Fruit fly (Drosophila melanogaster) whole organism, wandering third instar larva: ENCODE measurements around the gene CG11247.

Source experiments
- CrebA ChIP-seq: fragments of 200-800 bp; sonication (Bioruptor generic); optimal IDR thresholded peaks from 2 replicates; lab custom pipeline; 2016; ENCODE audit warnings: missing biosample characterization, mild to moderate bottlenecking, missing genetic modification characterization, borderline replicate concordance
- Hr78 ChIP-seq: fragments of >200 bp; optimal IDR thresholded peaks from 2 replicates; lab custom pipeline; 2017; ENCODE audit warnings: missing biosample characterization, missing genetic modification characterization
- Rel ChIP-seq, 2 experiments: fragments of 200-800 bp; sonication (Bioruptor generic) in 1 of 2; optimal IDR thresholded peaks; 2 replicates in 1 of 2; 3 replicates in 1 of 2; lab custom pipeline; 2016 to 2019; ENCODE audit warnings: mild to moderate bottlenecking in 2 of 2, missing biosample characterization in 2 of 2, missing genetic modification characterization in 2 of 2, moderate library complexity in 1 of 2
- dmrt93B ChIP-seq: fragments of 200-800 bp; sonication (Bioruptor generic); optimal IDR thresholded peaks from 2 replicates; lab custom pipeline; 2018; ENCODE audit warnings: missing biosample characterization, mild to moderate bottlenecking, missing genetic modification characterization
- ey ChIP-seq: fragments of 200-800 bp; sonication (Bioruptor generic); optimal IDR thresholded peaks from 2 replicates; lab custom pipeline; 2016; ENCODE audit warnings: missing biosample characterization, missing genetic modification characterization
- fru ChIP-seq: fragments of 200-800 bp; sonication (Bioruptor generic); optimal IDR thresholded peaks from 3 replicates; lab custom pipeline; 2016; ENCODE audit warnings: missing biosample characterization, mild to moderate bottlenecking, missing genetic modification characterization
- h ChIP-seq: fragments of 200-800 bp; sonication (Bioruptor generic); optimal IDR thresholded peaks from 3 replicates; lab custom pipeline; 2016; ENCODE audit warnings: missing biosample characterization, mild to moderate bottlenecking, missing genetic modification characterization
- lola ChIP-seq: fragments of >200 bp; optimal IDR thresholded peaks from 2 replicates; lab custom pipeline; 2017; ENCODE audit warnings: missing biosample characterization, missing genetic modification characterization
- pan ChIP-seq: fragments of >200 bp; optimal IDR thresholded peaks from 2 replicates; lab custom pipeline; 2017
- tai ChIP-seq: sonication (Bioruptor generic); optimal IDR thresholded peaks from 2 replicates; lab custom pipeline; 2016; ENCODE audit warnings: missing biosample characterization, missing genetic modification characterization
- usp ChIP-seq: fragments of >200 bp; optimal IDR thresholded peaks from 2 replicates; lab custom pipeline; 2017; ENCODE audit warnings: missing biosample characterization, missing genetic modification characterization

DNA sequence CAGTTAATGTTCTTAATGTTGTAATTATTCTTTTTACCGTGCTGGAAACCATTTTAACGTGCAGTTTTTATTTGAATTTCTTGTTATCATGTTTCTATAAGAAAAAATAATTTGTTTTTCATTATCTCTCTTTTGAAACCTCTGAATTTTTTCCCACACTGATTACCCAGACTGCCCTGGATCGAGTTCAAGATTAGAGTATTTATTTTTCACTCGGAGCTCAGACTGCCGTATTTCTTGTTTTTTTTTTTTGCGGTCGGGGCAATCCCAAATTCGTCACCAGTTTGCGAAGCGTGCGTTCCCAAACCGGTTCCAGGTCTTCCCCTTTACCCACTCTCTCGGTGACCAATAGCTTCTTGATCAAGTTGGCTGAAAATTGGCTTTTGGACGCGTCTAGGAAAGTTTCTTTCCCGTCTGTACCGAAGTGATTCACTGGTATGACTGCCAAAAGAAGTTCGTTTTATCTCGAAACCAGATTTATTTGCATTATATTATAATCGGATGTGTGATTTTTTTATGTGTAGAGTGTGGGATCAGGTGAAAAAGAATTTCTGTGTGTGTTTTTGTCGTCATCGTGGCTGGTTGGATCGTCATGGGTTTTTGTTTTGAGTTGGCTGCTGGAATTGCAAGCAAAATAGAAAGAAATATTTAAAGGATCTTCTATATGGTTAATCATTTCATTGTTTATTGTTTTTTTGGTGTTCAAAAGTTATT, 10.6 kb upstream of the CG11247 start:
- TF ChIP-seq dmrt93B (GFP tag; lab: Kevin White, UChicago) (no peak), h (peak; percentile 48), usp (no peak), CrebA (GFP tag; lab: Kevin White, UChicago) (no peak), lola (GFP tag; lab: Kevin White, UChicago) (no peak), ey (GFP tag; lab: Kevin White, UChicago) (no peak), pan (lab: Kevin White, UChicago) (no peak), fru (GFP tag; lab: Kevin White, UChicago) (no peak), Rel (GFP tag; optimal IDR thresholded peaks at IDR 0.05; lab: Kevin White, UChicago) (no peak), Rel (tag; optimal IDR thresholded peaks at IDR 0.05; lab: Kevin White, UChicago) (peak; percentile 91), Hr78 (GFP tag; lab: Kevin White, UChicago) (no peak), tai (GFP tag; lab: Kevin White, UChicago) (no peak)
